Worm (Caenorhabditis elegans): ENCODE measurements around the gene tra-1.

Gene tra-1

ce11 chrIII:11123844-11124243, 71.2 kb downstream of the tra-1 start:
- TF ChIP-seq pes-1 (GFP tag; IDR thresholded peaks at IDR 0.05): peak; percentile 62; the same call in 1 of the 2 replicates
- TF ChIP-seq ama-1 (optimal IDR thresholded peaks at IDR 0.05): peak; percentile 38
- TF ChIP-seq hnd-1 (tag; optimal IDR thresholded peaks at IDR 0.05): no peak
- 0 out of 2 replicates have a peak, but pooled peaks have one; percentile 8 for TF ChIP-seq scrt-1 (GFP tag; IDR thresholded peaks at IDR 0.05)

All from whole organism, early embryonic.